Fruit fly (Drosophila melanogaster) whole organism, prepupa: Measurements from ENCODE around the gene MetRS-m.

Experiments used
- Blimp-1 ChIP-seq: fragments of 200-800 bp; sonication (Bioruptor generic); optimal IDR thresholded peaks from 3 replicates; lab custom pipeline; 2017; ENCODE audit warnings: missing biosample characterization, missing genetic modification characterization, mild to moderate bottlenecking, moderate library complexity, missing genetic modification reagents
- CG10631 ChIP-seq: fragments of 200-800 bp; sonication (Bioruptor generic); optimal IDR thresholded peaks from 2 replicates; lab custom pipeline; 2016; ENCODE audit warnings: missing biosample characterization, missing genetic modification characterization
- CG10669 ChIP-seq: fragments of 200-800 bp; sonication (Bioruptor generic); optimal IDR thresholded peaks from 3 replicates; lab custom pipeline; 2018; ENCODE audit warnings: missing biosample characterization, mild to moderate bottlenecking, missing genetic modification characterization, moderate library complexity
- CG11294 ChIP-seq: fragments of 200-800 bp; sonication (Bioruptor generic); IDR thresholded peaks from 2 replicates; pipeline ENCODE4 v1.3.6; 2022; ENCODE audit warnings: missing biosample characterization, missing genetic modification characterization
- CG11762 ChIP-seq: fragments of 200-800 bp; sonication (Bioruptor generic); optimal IDR thresholded peaks from 3 replicates; lab custom pipeline; 2016; ENCODE audit warnings: missing biosample characterization, missing genetic modification characterization; ENCODE audit not compliant: insufficient read depth
- CG3032 ChIP-seq: fragments of 200-800 bp; optimal IDR thresholded peaks from 2 replicates; lab custom pipeline; 2019; ENCODE audit warnings: missing biosample characterization, mild to moderate bottlenecking, missing genetic modification characterization, moderate library complexity
- CG31627 ChIP-seq: fragments of 200-800 bp; sonication (Bioruptor generic); optimal IDR thresholded peaks from 3 replicates; lab custom pipeline; 2016; ENCODE audit warnings: missing biosample characterization, missing genetic modification characterization
- CG32006 ChIP-seq: fragments of 200-800 bp; sonication (Bioruptor generic); optimal IDR thresholded peaks from 3 replicates; lab custom pipeline; 2017; ENCODE audit warnings: missing biosample characterization, mild to moderate bottlenecking, missing genetic modification characterization
- CG34406 ChIP-seq: fragments of 200-800 bp; sonication (Bioruptor generic); optimal IDR thresholded peaks from 3 replicates; lab custom pipeline; 2016; ENCODE audit warnings: missing biosample characterization, missing genetic modification characterization
- CG6163 ChIP-seq: fragments of 200-800 bp; sonication (Bioruptor generic); IDR thresholded peaks from 3 replicates; pipeline ENCODE4 v1.3.6; 2022; ENCODE audit warnings: missing biosample characterization, missing genetic modification characterization
- CG6792 ChIP-seq: fragments of 200-800 bp; sonication (Bioruptor generic); optimal IDR thresholded peaks from 3 replicates; lab custom pipeline; 2016; ENCODE audit warnings: missing biosample characterization, missing genetic modification characterization
- CG6808 ChIP-seq: fragments of 200-800 bp; sonication (Bioruptor generic); optimal IDR thresholded peaks from 3 replicates; lab custom pipeline; 2017; ENCODE audit warnings: missing biosample characterization, missing genetic modification characterization, mild to moderate bottlenecking, moderate library complexity, missing genetic modification reagents
- CG6854 ChIP-seq: fragments of 200-800 bp; sonication (Bioruptor generic); optimal IDR thresholded peaks from 2 replicates; lab custom pipeline; 2017; ENCODE audit warnings: missing biosample characterization, mild to moderate bottlenecking, missing genetic modification characterization
- CG8319 ChIP-seq: fragments of 200-800 bp; sonication (Bioruptor generic); optimal IDR thresholded peaks from 3 replicates; lab custom pipeline; 2016; ENCODE audit warnings: missing biosample characterization, missing genetic modification characterization
- CG9139 ChIP-seq: fragments of 200-800 bp; sonication (Bioruptor generic); optimal IDR thresholded peaks from 3 replicates; lab custom pipeline; 2017; ENCODE audit warnings: missing biosample characterization, mild to moderate bottlenecking, missing genetic modification characterization
- Eip78C ChIP-seq: fragments of 200-800 bp; sonication (Bioruptor generic); peaks from one replicate; lab custom pipeline; 2016; ENCODE audit warnings: missing biosample characterization, missing genetic modification characterization
- Eip93F ChIP-seq: fragments of 200-800 bp; sonication (Bioruptor generic); optimal IDR thresholded peaks from 2 replicates; lab custom pipeline; 2016; ENCODE audit warnings: missing biosample characterization, mild to moderate bottlenecking, missing genetic modification characterization
- Ets21C ChIP-seq: fragments of 200-800 bp; sonication (Bioruptor generic); optimal IDR thresholded peaks from 3 replicates; lab custom pipeline; 2016; ENCODE audit warnings: missing biosample characterization, missing genetic modification characterization
- Ets96B ChIP-seq: fragments of 200-800 bp; optimal IDR thresholded peaks from 2 replicates; lab custom pipeline; 2019; ENCODE audit warnings: missing biosample characterization, mild to moderate bottlenecking, missing genetic modification characterization, moderate library complexity
- Gug ChIP-seq: fragments of 200-800 bp; sonication (Bioruptor generic); IDR thresholded peaks from 2 replicates; pipeline ENCODE4 v1.3.6; 2022; ENCODE audit warnings: missing biosample characterization, missing genetic modification characterization
- Hr38 ChIP-seq: sonication (Bioruptor generic); optimal IDR thresholded peaks from 2 replicates; lab custom pipeline; 2016; ENCODE audit warnings: missing biosample characterization, missing genetic modification characterization
- Hr39 ChIP-seq: fragments of 200-800 bp; sonication (Bioruptor generic); optimal IDR thresholded peaks from 2 replicates; lab custom pipeline; 2016; ENCODE audit warnings: missing biosample characterization, missing genetic modification characterization
- Hr4 ChIP-seq: fragments of 200-800 bp; sonication (Bioruptor generic); optimal IDR thresholded peaks from 3 replicates; lab custom pipeline; 2016; ENCODE audit warnings: missing biosample characterization, missing genetic modification characterization
- Met ChIP-seq: fragments of 200-800 bp; sonication (Bioruptor generic); optimal IDR thresholded peaks from 3 replicates; lab custom pipeline; 2016; ENCODE audit warnings: missing biosample characterization, missing genetic modification characterization
- Sox102F ChIP-seq: fragments of 200-800 bp; sonication (Bioruptor generic); optimal IDR thresholded peaks from 2 replicates; lab custom pipeline; 2016; ENCODE audit warnings: missing biosample characterization, mild to moderate bottlenecking, missing genetic modification characterization
- Sox14 ChIP-seq: fragments of 200-800 bp; sonication (Bioruptor generic); optimal IDR thresholded peaks from 3 replicates; lab custom pipeline; 2016; ENCODE audit warnings: missing biosample characterization, missing genetic modification characterization
- Sox15 ChIP-seq: fragments of 200-800 bp; sonication (Bioruptor generic); optimal IDR thresholded peaks from 3 replicates; lab custom pipeline; 2016; ENCODE audit warnings: missing biosample characterization, missing genetic modification characterization
- achi ChIP-seq: fragments of 200-800 bp; sonication (Bioruptor generic); optimal IDR thresholded peaks from 3 replicates; lab custom pipeline; 2016; ENCODE audit warnings: missing biosample characterization, missing genetic modification characterization
- acj6 ChIP-seq: fragments of 200-800 bp; sonication (Bioruptor generic); optimal IDR thresholded peaks from 3 replicates; lab custom pipeline; 2016; ENCODE audit warnings: missing biosample characterization, missing genetic modification characterization
- dac ChIP-seq: fragments of 200-800 bp; sonication (Bioruptor generic); optimal IDR thresholded peaks from 2 replicates; lab custom pipeline; 2017; ENCODE audit warnings: missing biosample characterization, mild to moderate bottlenecking, missing genetic modification characterization
- dsx ChIP-seq: fragments of 200-800 bp; optimal IDR thresholded peaks from 3 replicates; lab custom pipeline; 2019; ENCODE audit warnings: missing biosample characterization, mild to moderate bottlenecking, missing genetic modification characterization, moderate library complexity; ENCODE audit not compliant: poor library complexity, severe bottlenecking
- eg ChIP-seq: fragments of 200-800 bp; sonication (Bioruptor generic); IDR thresholded peaks from 3 replicates; pipeline ENCODE4 v1.3.6; 2022; ENCODE audit warnings: missing biosample characterization, missing genetic modification characterization
- esn ChIP-seq: fragments of 200-800 bp; sonication (Bioruptor generic); optimal IDR thresholded peaks from 2 replicates; lab custom pipeline; 2016; ENCODE audit warnings: missing biosample characterization, mild to moderate bottlenecking, missing genetic modification characterization, moderate library complexity
- fd59A ChIP-seq: fragments of 200-800 bp; sonication (Bioruptor generic); optimal IDR thresholded peaks from 2 replicates; lab custom pipeline; 2017; ENCODE audit warnings: missing biosample characterization, mild to moderate bottlenecking, missing genetic modification characterization, missing genetic modification reagents
- fd85E ChIP-seq: fragments of 200-800 bp; sonication (Bioruptor generic); optimal IDR thresholded peaks from 3 replicates; lab custom pipeline; 2016; ENCODE audit warnings: missing biosample characterization, missing genetic modification characterization
- fkh ChIP-seq: fragments of 200-800 bp; sonication (Bioruptor generic); optimal IDR thresholded peaks from 3 replicates; lab custom pipeline; 2017; ENCODE audit warnings: missing biosample characterization, mild to moderate bottlenecking, missing genetic modification characterization, moderate library complexity
- lz ChIP-seq: fragments of 200-800 bp; sonication (Bioruptor generic); optimal IDR thresholded peaks from 3 replicates; lab custom pipeline; 2016; ENCODE audit warnings: missing biosample characterization, missing genetic modification characterization
- net ChIP-seq: fragments of 200-800 bp; sonication (Bioruptor generic); optimal IDR thresholded peaks from 3 replicates; lab custom pipeline; 2016; ENCODE audit warnings: missing biosample characterization, missing genetic modification characterization
- salr ChIP-seq, 2 experiments: fragments of 200-800 bp; sonication (Bioruptor generic); optimal IDR thresholded peaks; 3 replicates each; lab custom pipeline; 2016 to 2018; ENCODE audit warnings: missing biosample characterization in 2 of 2, missing genetic modification characterization in 2 of 2, mild to moderate bottlenecking in 1 of 2
- spab ChIP-seq: fragments of 200-800 bp; sonication (Bioruptor generic); optimal IDR thresholded peaks from 2 replicates; lab custom pipeline; 2017; ENCODE audit warnings: missing biosample characterization, mild to moderate bottlenecking, missing genetic modification characterization, missing genetic modification reagents
- ss ChIP-seq, 2 experiments: fragments of 200-800 bp; sonication (Bioruptor generic); optimal IDR thresholded peaks; 2 replicates in 1 of 2; 3 replicates in 1 of 2; lab custom pipeline; 2017 to 2018; ENCODE audit warnings: mild to moderate bottlenecking in 2 of 2, missing biosample characterization in 2 of 2, missing genetic modification characterization in 2 of 2, moderate library complexity in 1 of 2
- svp ChIP-seq: fragments of 200-800 bp; sonication (Bioruptor generic); peaks from one replicate; lab custom pipeline; 2016; ENCODE audit warnings: missing biosample characterization, missing genetic modification characterization
- topi ChIP-seq: fragments of 200-800 bp; sonication (Bioruptor generic); optimal IDR thresholded peaks from 3 replicates; lab custom pipeline; 2016; ENCODE audit warnings: missing biosample characterization, missing genetic modification characterization
- vri ChIP-seq: fragments of 200-800 bp; sonication (Bioruptor generic); optimal IDR thresholded peaks from 3 replicates; lab custom pipeline; 2016; ENCODE audit warnings: missing biosample characterization, mild to moderate bottlenecking, missing genetic modification characterization

MetRS-m gene

dm6 chr3R:14277894-14278522, 18.2 kb upstream of the MetRS-m start (continued):
- TF ChIP-seq CG32006 (GFP tag; lab: Kevin White, UChicago) (peak; percentile 97), CG10631 (GFP tag; lab: Kevin White, UChicago) (peak; percentile 97), Hr38 (no peak), topi (GFP tag; lab: Kevin White, UChicago) (peak; percentile 93), CG3032 (tag; lab: Kevin White, UChicago) (peak; percentile 98), Gug (GFP tag; lab: Robert Waterston, UW) (peak; percentile 96), vri (GFP tag; lab: Kevin White, UChicago) (peak; percentile 94), CG6163 (GFP tag; lab: Robert Waterston, UW) (peak; percentile 98), dac (GFP tag; lab: Kevin White, UChicago) (peak; percentile 86), fkh (GFP tag; lab: Kevin White, UChicago) (no peak), eg (peak; percentile 98), lz (GFP tag; lab: Kevin White, UChicago) (peak; percentile 89), achi (GFP tag; lab: Kevin White, UChicago) (peak; percentile 97), acj6 (peak; percentile 96), CG8319 (GFP tag; lab: Kevin White, UChicago) (peak; percentile 92), salr (GFP tag; optimal IDR thresholded peaks at IDR 0.05; lab: Kevin White, UChicago) (peak; percentile 91 to 92), CG11294 (peak; percentile 93), CG31627 (peak; percentile 82), fd85E (GFP tag; lab: Kevin White, UChicago) (peak; percentile 82), spab (GFP tag; lab: Kevin White, UChicago) (peak; percentile 97), Blimp-1 (GFP tag; lab: Kevin White, UChicago) (peak; percentile 86), Met (GFP tag; lab: Kevin White, UChicago) (peak; percentile 94), CG6854 (GFP tag; lab: Kevin White, UChicago) (peak; percentile 94), CG10669 (GFP tag; lab: Kevin White, UChicago) (peak; percentile 97), CG9139 (GFP tag; lab: Kevin White, UChicago) (peak; percentile 97), CG6792 (peak; percentile 97), Sox102F (peak; percentile 95), Eip78C (GFP tag; lab: Kevin White, UChicago) (peak; percentile 99), CG11762 (GFP tag; lab: Kevin White, UChicago) (peak; percentile 92), net (GFP tag; lab: Kevin White, UChicago) (peak; percentile 96), esn (GFP tag; lab: Kevin White, UChicago) (peak; percentile 97), Ets21C (GFP tag; lab: Kevin White, UChicago) (peak; percentile 71), Eip93F (GFP tag; lab: Kevin White, UChicago) (peak; percentile 94), Sox15 (GFP tag; lab: Kevin White, UChicago) (peak; percentile 78), Ets96B (peak; percentile 99), Hr4 (GFP tag; lab: Kevin White, UChicago) (peak; percentile 94), ss (GFP tag; optimal IDR thresholded peaks at IDR 0.05; lab: Kevin White, UChicago) (peak; percentile 98), Hr39 (GFP tag; lab: Kevin White, UChicago) (peak; percentile 80)

DNA sequence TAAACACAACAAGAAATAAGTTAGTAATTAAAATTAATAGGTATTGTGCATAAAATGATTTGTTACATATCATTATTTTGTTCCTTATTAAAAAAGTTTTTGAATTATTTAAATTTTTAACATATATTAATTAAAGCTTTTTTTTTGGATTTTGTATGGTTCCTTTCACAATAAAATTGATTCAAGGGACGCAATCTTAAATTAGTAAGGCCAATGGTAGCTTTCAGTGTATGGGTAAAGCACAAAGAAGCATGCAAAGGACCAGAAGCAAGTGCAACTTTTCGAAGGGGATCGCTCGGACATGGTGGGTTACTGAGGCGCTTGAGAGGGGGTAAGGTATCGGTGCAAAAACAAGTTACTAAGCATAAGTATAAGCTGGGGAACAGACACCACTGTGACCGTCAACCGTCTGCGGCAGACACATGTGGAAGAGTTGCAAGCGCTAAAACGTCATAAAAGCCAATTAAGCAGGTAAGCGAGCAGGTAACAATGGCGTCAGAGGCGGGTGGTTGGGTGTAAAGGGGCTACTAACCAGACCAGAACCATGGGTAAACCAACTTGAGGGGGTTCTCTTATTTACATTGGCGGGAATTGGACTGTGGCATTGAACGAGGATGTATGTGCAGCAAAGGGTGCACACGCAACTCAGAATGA, 15.9 kb upstream of the MetRS-m start:
- TF ChIP-seq Sox14 (GFP tag; lab: Kevin White, UChicago) = no peak
- TF ChIP-seq fd59A (GFP tag; lab: Kevin White, UChicago) = peak; percentile 20
- TF ChIP-seq svp (GFP tag; lab: Kevin White, UChicago) = peak; percentile 74
- peak; percentile 23 for TF ChIP-seq Sox102F
- TF ChIP-seq CG10669 (GFP tag; lab: Kevin White, UChicago) = no peak
- no peak for TF ChIP-seq spab (GFP tag; lab: Kevin White, UChicago)
- TF ChIP-seq CG6163 (GFP tag; lab: Robert Waterston, UW) = peak; percentile 7; the same call in 1 of the 3 replicates
- TF ChIP-seq CG10631 (GFP tag; lab: Kevin White, UChicago) = peak; percentile 69
- peak; percentile 34 for TF ChIP-seq CG6808 (GFP tag; lab: Kevin White, UChicago)
- peak; percentile 70 for TF ChIP-seq dsx
- TF ChIP-seq CG6792 = peak; percentile 24
- peak in 1 of 2 experiments; percentile 89 for TF ChIP-seq ss (GFP tag; optimal IDR thresholded peaks at IDR 0.05; lab: Kevin White, UChicago)
- TF ChIP-seq CG32006 (GFP tag; lab: Kevin White, UChicago) = no peak
- peak; percentile 53 for TF ChIP-seq CG34406 (GFP tag; lab: Kevin White, UChicago)
